Worm (Caenorhabditis elegans) whole organism, L4 larva: ENCODE measurements around the gene F07C6.2.

Experiments used
- F10B5.3 ChIP-seq: sonication (generic microtip); optimal IDR thresholded peaks from 2 replicates; lab custom pipeline; 2016; ENCODE audit warnings: mild to moderate bottlenecking, missing genetic modification characterization, missing compliant biosample characterization
- arid-1 ChIP-seq: fragments of 200-800 bp; sonication (Bioruptor generic); conservative IDR thresholded peaks from 2 replicates; pipeline ENCODE4 v1.3.6; 2022; ENCODE audit warnings: missing genetic modification reagents, missing genetic modification characterization, missing compliant biosample characterization
- ceh-28 ChIP-seq: fragments of 150-350 bp; optimal IDR thresholded peaks from 2 replicates; lab custom pipeline; 2014; ENCODE audit warnings: missing biosample characterization, missing genetic modification reagents, missing genetic modification characterization
- ceh-44 ChIP-seq: fragments of 200-800 bp; sonication (Bioruptor generic); IDR thresholded peaks from 2 replicates; pipeline ENCODE4 v1.3.6; 2022; ENCODE audit warnings: missing genetic modification reagents, missing genetic modification characterization, missing compliant biosample characterization
- ceh-62 ChIP-seq: sonication (generic microtip); optimal IDR thresholded peaks from 2 replicates; lab custom pipeline; 2017; ENCODE audit warnings: missing biosample characterization, missing genetic modification characterization
- daf-19 ChIP-seq: fragments of 200-800 bp; sonication (Bioruptor generic); conservative IDR thresholded peaks from 2 replicates; pipeline ENCODE4 v1.3.6; 2022; ENCODE audit warnings: missing genetic modification characterization, missing compliant biosample characterization
- dmd-8 ChIP-seq: fragments of 200-800 bp; sonication (Bioruptor generic); IDR thresholded peaks from 2 replicates; pipeline ENCODE4 v1.3.6; 2022; ENCODE audit warnings: missing genetic modification characterization, missing compliant biosample characterization
- egl-27 ChIP-seq: sonication (generic microtip); optimal IDR thresholded peaks from 3 replicates; lab custom pipeline; 2017; ENCODE audit warnings: missing biosample characterization, missing genetic modification reagents, missing genetic modification characterization
- egl-43 ChIP-seq: fragments of 200-800 bp; sonication (Bioruptor generic); IDR thresholded peaks from 2 replicates; pipeline ENCODE4 v1.3.6; 2022; ENCODE audit warnings: missing genetic modification reagents, missing genetic modification characterization, missing compliant biosample characterization
- fos-1 ChIP-seq: fragments of 150-350 bp; optimal IDR thresholded peaks from 2 replicates; lab custom pipeline; 2014; ENCODE audit warnings: missing biosample characterization, missing genetic modification characterization
- hif-1 ChIP-seq, 2 experiments: sonication (generic microtip); optimal IDR thresholded peaks; 2 replicates each; lab custom pipeline; 2016 to 2017; ENCODE audit warnings: missing compliant biosample characterization in 2 of 2, missing genetic modification characterization in 2 of 2, missing genetic modification reagents in 2 of 2, missing genotype in 2 of 2, mild to moderate bottlenecking in 1 of 2
- hlh-11 ChIP-seq: fragments of 200-800 bp; sonication (Bioruptor generic); optimal IDR thresholded peaks from 2 replicates; lab custom pipeline; 2018; ENCODE audit warnings: mild to moderate bottlenecking, missing genetic modification characterization, missing compliant biosample characterization
- jun-1 ChIP-seq: fragments of 150-350 bp; optimal IDR thresholded peaks from 2 replicates; lab custom pipeline; 2014; ENCODE audit warnings: missing biosample characterization, missing genetic modification reagents, missing genetic modification characterization
- lim-7 ChIP-seq: fragments of 200-800 bp; sonication (Bioruptor generic); IDR thresholded peaks from 2 replicates; pipeline ENCODE4 v1.3.6; 2022; ENCODE audit warnings: missing genetic modification characterization, missing compliant biosample characterization
- lin-15B ChIP-seq: fragments of 150-350 bp; sonication (generic microtip); optimal IDR thresholded peaks from 3 replicates; lab custom pipeline; 2014; ENCODE audit warnings: missing biosample characterization, missing genetic modification characterization
- lsy-2 ChIP-seq, 2 experiments: fragments of 150-350 bp in 1 of 2; sonication (generic microtip) in 1 of 2; optimal IDR thresholded peaks; 2 replicates each; lab custom pipeline; 2014 to 2017; ENCODE audit warnings: missing biosample characterization in 2 of 2, missing genetic modification characterization in 2 of 2
- madf-9 ChIP-seq: fragments of 200-800 bp; sonication (Bioruptor generic); conservative IDR thresholded peaks from 2 replicates; pipeline ENCODE4 v1.3.6; 2022; ENCODE audit warnings: missing genetic modification reagents, missing genetic modification characterization, missing compliant biosample characterization
- mdt-29 ChIP-seq: fragments of 200-800 bp; sonication (Bioruptor generic); IDR thresholded peaks from 2 replicates; pipeline ENCODE4 v1.3.6; 2022; ENCODE audit warnings: missing genetic modification reagents, missing genetic modification characterization, missing compliant biosample characterization
- mep-1 ChIP-seq: fragments of 150-350 bp; sonication (generic microtip); optimal IDR thresholded peaks from 3 replicates; lab custom pipeline; 2014; ENCODE audit warnings: missing biosample characterization, missing genetic modification characterization
- mxl-2 ChIP-seq: fragments of 200-800 bp; sonication (Bioruptor generic); conservative IDR thresholded peaks from 2 replicates; pipeline ENCODE4 v1.3.6; 2022; ENCODE audit warnings: missing genetic modification reagents, missing genetic modification characterization, missing compliant biosample characterization
- mxl-3 ChIP-seq: fragments of 200-800 bp; sonication (Bioruptor generic); optimal IDR thresholded peaks from 2 replicates; lab custom pipeline; 2018; ENCODE audit warnings: mild to moderate bottlenecking, missing genetic modification characterization, missing compliant biosample characterization
- nhr-102 ChIP-seq: sonication (generic microtip); optimal IDR thresholded peaks from 2 replicates; lab custom pipeline; 2016; ENCODE audit warnings: mild to moderate bottlenecking, missing genetic modification characterization, moderate library complexity, missing compliant biosample characterization
- nhr-28 ChIP-seq: fragments of 150-350 bp; optimal IDR thresholded peaks from 2 replicates; lab custom pipeline; 2014; ENCODE audit warnings: missing biosample characterization, missing genetic modification characterization
- nhr-41 ChIP-seq: fragments of 200-800 bp; sonication (Bioruptor generic); IDR thresholded peaks from 2 replicates; pipeline ENCODE4 v1.3.6; 2022; ENCODE audit warnings: missing genetic modification reagents, missing genetic modification characterization, missing compliant biosample characterization
- nhr-42 ChIP-seq: fragments of 200-800 bp; sonication (Bioruptor generic); IDR thresholded peaks from 2 replicates; pipeline ENCODE4 v1.3.6; 2022; ENCODE audit warnings: missing genetic modification characterization, missing compliant biosample characterization
- saeg-2 ChIP-seq: fragments of 200-800 bp; sonication (Bioruptor generic); IDR thresholded peaks from 2 replicates; pipeline ENCODE4 v1.3.6; 2022; ENCODE audit warnings: missing genetic modification reagents, missing genetic modification characterization, missing compliant biosample characterization
- set-16 ChIP-seq: fragments of 200-800 bp; sonication (Bioruptor generic); IDR thresholded peaks from 2 replicates; pipeline ENCODE4 v1.3.6; 2022; ENCODE audit warnings: missing genetic modification reagents, missing genetic modification characterization, missing compliant biosample characterization
- spr-3 ChIP-seq: fragments of 200-800 bp; sonication (Bioruptor generic); optimal IDR thresholded peaks from 2 replicates; lab custom pipeline; 2018; ENCODE audit warnings: mild to moderate bottlenecking, missing genetic modification characterization, missing compliant biosample characterization
- tag-97 ChIP-seq: fragments of 200-800 bp; sonication (Bioruptor generic); IDR thresholded peaks from 2 replicates; pipeline ENCODE4 v1.3.6; 2022; ENCODE audit warnings: missing genetic modification characterization, missing compliant biosample characterization
- tra-1 ChIP-seq: fragments of 200-800 bp; sonication (Bioruptor generic); IDR thresholded peaks from 2 replicates; pipeline ENCODE4 v1.3.6; 2022; ENCODE audit warnings: missing genetic modification reagents, missing genetic modification characterization, missing compliant biosample characterization
- unc-39 ChIP-seq: sonication (generic microtip); optimal IDR thresholded peaks from 2 replicates; lab custom pipeline; 2017; ENCODE audit warnings: missing biosample characterization, missing genetic modification characterization
- unc-62 ChIP-seq, 3 experiments: fragments of 150-350 bp in 1 of 3; sonication (generic microtip); optimal IDR thresholded peaks in 2 of 3; peaks in 1 of 3; 1 replicate in 1 of 3; 2 replicates in 2 of 3; lab custom pipeline; 2014 to 2017; ENCODE audit warnings: missing biosample characterization in 3 of 3, missing genetic modification characterization in 3 of 3, missing genetic modification reagents in 3 of 3, missing genotype in 1 of 3
- zag-1 ChIP-seq: fragments of 150-350 bp; optimal IDR thresholded peaks from 2 replicates; lab custom pipeline; 2014; ENCODE audit warnings: missing biosample characterization, missing genetic modification characterization
- zip-2 ChIP-seq: fragments of 150-350 bp; optimal IDR thresholded peaks from 2 replicates; lab custom pipeline; 2014; ENCODE audit warnings: missing biosample characterization, missing genetic modification characterization

The F07C6.2 gene

ce11 chrIV:12790871-12791270 lies at the start of gene F07C6.2:
TSS of gene F07C6.2 (plus strand) at chrIV:12791171.
- TF ChIP-seq lim-7 (GFP tag; lab: Robert Waterston, UW), result no peak
- TF ChIP-seq fos-1, result no peak
- no peak for TF ChIP-seq unc-39 (tag; lab: Kevin White, UChicago)
- TF ChIP-seq lin-15B (tag; lab: Kevin White, UChicago), result no peak
- no peak for TF ChIP-seq zag-1 (tag; lab: Kevin White, UChicago)
- no peak for TF ChIP-seq ceh-44
- no peak for TF ChIP-seq hlh-11 (tag; lab: Kevin White, UChicago)
- TF ChIP-seq daf-19 (GFP tag; lab: Robert Waterston, UW), result no peak
- TF ChIP-seq egl-27 (tag; lab: Kevin White, UChicago), result no peak
- TF ChIP-seq F10B5.3 (tag; lab: Kevin White, UChicago), result no peak
- no peak for TF ChIP-seq arid-1 (GFP tag; lab: Robert Waterston, UW)
- no peak for TF ChIP-seq mdt-29 (GFP tag; lab: Robert Waterston, UW)
- TF ChIP-seq mxl-2 (GFP tag; lab: Robert Waterston, UW), result no peak

ce11 chrIV:12741438-12741837 lies 49.5 kb upstream of the F07C6.2 start, which contains the start of gene T23F6.5:
TSS of gene T23F6.5 (minus strand) at chrIV:12741538.
- no peak for TF ChIP-seq nhr-102
- no peak for TF ChIP-seq ceh-28 (tag; lab: Kevin White, UChicago)
- no peak for TF ChIP-seq tag-97 (GFP tag; lab: Robert Waterston, UW)
- peak in 1 of 2 experiments; percentile 24 for TF ChIP-seq unc-62 (GFP tag; optimal IDR thresholded peaks at IDR 0.05 in 1 of 2; lab: Kevin White, UChicago)
- no peak for TF ChIP-seq unc-62 (tag; optimal IDR thresholded peaks at IDR 0.05; lab: Kevin White, UChicago)

DNA sequence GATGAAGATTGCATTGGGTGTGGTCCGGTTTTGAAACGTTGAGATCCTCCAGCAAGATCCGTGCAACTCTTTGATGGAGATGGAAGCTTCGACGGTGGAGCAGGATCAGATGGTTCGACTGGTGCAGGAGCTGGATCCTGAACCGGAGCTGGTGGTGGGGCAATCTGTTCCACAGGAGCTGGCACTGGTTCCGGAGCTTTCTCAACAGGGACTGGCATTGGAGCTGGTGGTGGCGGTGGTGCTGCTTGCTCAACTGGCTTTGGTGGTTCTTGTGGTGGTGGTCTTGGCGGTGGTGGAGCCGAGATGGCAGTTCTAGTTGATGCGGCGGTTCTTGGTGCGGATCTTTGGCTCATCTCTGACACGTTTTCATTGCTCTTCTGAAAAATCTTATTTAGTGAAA lies 47.3 kb upstream of the F07C6.2 start:
- TF ChIP-seq saeg-2 (no peak), madf-9 (GFP tag; lab: Robert Waterston, UW) (0 out of 2 replicates have a peak, but pooled peaks have one; percentile 11), nhr-42 (GFP tag; lab: Robert Waterston, UW) (0 out of 2 replicates have a peak, but pooled peaks have one; percentile 33), set-16 (peak; percentile 90), egl-43 (0 out of 2 replicates have a peak, but pooled peaks have one; percentile 38), jun-1 (tag; lab: Kevin White, UChicago) (no peak)

- TF ChIP-seq tra-1 (GFP tag; lab: Robert Waterston, UW) (no peak), hif-1 (tag; optimal IDR thresholded peaks at IDR 0.05; lab: Kevin White, UChicago) (no peak), nhr-41 (no peak), nhr-28 (tag; lab: Kevin White, UChicago) (no peak), mep-1 (tag; lab: Kevin White, UChicago) (no peak)
Observed at ce11 chrIV:12744713-12745112, 46.3 kb upstream of the F07C6.2 start, which contains the start of gene C36H8.1. TSS of gene C36H8.1 (minus strand) at chrIV:12744813.

- TF ChIP-seq ceh-62, result no peak
- no peak for TF ChIP-seq dmd-8
- TF ChIP-seq zip-2 (tag; lab: Kevin White, UChicago), result no peak
- TF ChIP-seq spr-3 (GFP tag; lab: Kevin White, UChicago), result no peak
- no peak for TF ChIP-seq lsy-2 (tag; optimal IDR thresholded peaks at IDR 0.05; lab: Kevin White, UChicago)
- no peak for TF ChIP-seq unc-39 (tag; lab: Kevin White, UChicago)
- TF ChIP-seq mxl-3, result no peak
- no peak for TF ChIP-seq ceh-44
- TF ChIP-seq lin-15B (tag; lab: Kevin White, UChicago), result no peak
- TF ChIP-seq, all 104 proteins: peak for 0
Observed at ce11 chrIV:12746284-12746683, 44.7 kb upstream of the F07C6.2 start, which contains the start of gene inx-6. TSS of gene inx-6 (plus strand) at chrIV:12746584.
